Fruit fly (Drosophila melanogaster): Measurements from ENCODE around the gene Tsp.
A peak's percentile ranks its signal among the peaks of the same experiment; 100 is the strongest.

dm6 chr2L:6700742-6701141 is 8.1 kb downstream of the Tsp start:
- TF ChIP-seq CG11398 (GFP tag; optimal IDR thresholded peaks at IDR 0.05) (peak; percentile 60), ap (GFP tag; IDR thresholded peaks at IDR 0.05) (no peak)
